Fruit fly (Drosophila melanogaster) whole organism, prepupa: Measurements from ENCODE around the gene Fas3.

Experiments used
- Blimp-1 ChIP-seq: fragments of 200-800 bp; sonication (Bioruptor generic); optimal IDR thresholded peaks from 3 replicates; lab custom pipeline; 2017; ENCODE audit warnings: missing biosample characterization, missing genetic modification characterization, mild to moderate bottlenecking, moderate library complexity, missing genetic modification reagents
- CG3032 ChIP-seq: fragments of 200-800 bp; optimal IDR thresholded peaks from 2 replicates; lab custom pipeline; 2019; ENCODE audit warnings: missing biosample characterization, mild to moderate bottlenecking, missing genetic modification characterization, moderate library complexity
- CG3919 ChIP-seq: fragments of 200-800 bp; sonication (Bioruptor generic); optimal IDR thresholded peaks from 3 replicates; lab custom pipeline; 2016; ENCODE audit warnings: missing biosample characterization, missing genetic modification characterization
- CG6276 ChIP-seq: fragments of 200-800 bp; sonication (Bioruptor generic); optimal IDR thresholded peaks from 2 replicates; lab custom pipeline; 2017; ENCODE audit warnings: missing biosample characterization, mild to moderate bottlenecking, missing genetic modification characterization
- CG6808 ChIP-seq: fragments of 200-800 bp; sonication (Bioruptor generic); optimal IDR thresholded peaks from 3 replicates; lab custom pipeline; 2017; ENCODE audit warnings: missing biosample characterization, missing genetic modification characterization, mild to moderate bottlenecking, moderate library complexity, missing genetic modification reagents
- CG6854 ChIP-seq: fragments of 200-800 bp; sonication (Bioruptor generic); optimal IDR thresholded peaks from 2 replicates; lab custom pipeline; 2017; ENCODE audit warnings: missing biosample characterization, mild to moderate bottlenecking, missing genetic modification characterization
- CG9139 ChIP-seq: fragments of 200-800 bp; sonication (Bioruptor generic); optimal IDR thresholded peaks from 3 replicates; lab custom pipeline; 2017; ENCODE audit warnings: missing biosample characterization, mild to moderate bottlenecking, missing genetic modification characterization
- Eip75B ChIP-seq: fragments of 200-800 bp; sonication (Bioruptor generic); optimal IDR thresholded peaks from 3 replicates; lab custom pipeline; 2016; ENCODE audit warnings: missing biosample characterization, missing genetic modification characterization
- Hr38 ChIP-seq: sonication (Bioruptor generic); optimal IDR thresholded peaks from 2 replicates; lab custom pipeline; 2016; ENCODE audit warnings: missing biosample characterization, missing genetic modification characterization
- Met ChIP-seq: fragments of 200-800 bp; sonication (Bioruptor generic); optimal IDR thresholded peaks from 3 replicates; lab custom pipeline; 2016; ENCODE audit warnings: missing biosample characterization, missing genetic modification characterization
- Sox102F ChIP-seq: fragments of 200-800 bp; sonication (Bioruptor generic); optimal IDR thresholded peaks from 2 replicates; lab custom pipeline; 2016; ENCODE audit warnings: missing biosample characterization, mild to moderate bottlenecking, missing genetic modification characterization
- lz ChIP-seq: fragments of 200-800 bp; sonication (Bioruptor generic); optimal IDR thresholded peaks from 3 replicates; lab custom pipeline; 2016; ENCODE audit warnings: missing biosample characterization, missing genetic modification characterization

dm6 chr2L:18304469-18304868, 15.4 kb upstream of the Fas3 start:
- TF ChIP-seq Blimp-1 (GFP tag; lab: Kevin White, UChicago) (no peak), Eip75B (GFP tag; lab: Kevin White, UChicago) (no peak), CG6276 (GFP tag; lab: Kevin White, UChicago) (no peak), Sox102F (no peak), CG9139 (GFP tag; lab: Kevin White, UChicago) (no peak), CG6808 (GFP tag; lab: Kevin White, UChicago) (no peak), CG3032 (tag; lab: Kevin White, UChicago) (no peak), Met (GFP tag; lab: Kevin White, UChicago) (no peak), Hr38 (GFP tag; lab: Kevin White, UChicago) (no peak), CG3919 (GFP tag; lab: Kevin White, UChicago) (no peak), CG6854 (GFP tag; lab: Kevin White, UChicago) (no peak), lz (no peak)
